Worm (Caenorhabditis elegans): ENCODE measurements around the gene F58D12.3.

ce11 chrV:14094953-14095352, 37.3 kb downstream of the F58D12.3 start:
- TF ChIP-seq ceh-39 (tag; optimal IDR thresholded peaks at IDR 0.05) (no peak), lsy-2 (tag; optimal IDR thresholded peaks at IDR 0.05) (no peak), blmp-1 (tag; optimal IDR thresholded peaks at IDR 0.05) (no peak), unc-62 (GFP tag; optimal IDR thresholded peaks at IDR 0.05) (peak; percentile 26), nhr-2 (tag; optimal IDR thresholded peaks at IDR 0.05) (no peak), elt-3 (tag; optimal IDR thresholded peaks at IDR 0.05) (no peak)
